Fruit fly (Drosophila melanogaster) whole organism, embryonic: ENCODE data around the gene CG3604.

Experiments
- Bteb2 ChIP-seq: fragments of 200-800 bp; sonication (Bioruptor generic); optimal IDR thresholded peaks from 2 replicates; lab custom pipeline; 2016; ENCODE audit warnings: missing biosample characterization, missing genetic modification characterization
- CG10209 ChIP-seq: fragments of 200-800 bp; sonication (Bioruptor generic); optimal IDR thresholded peaks from 3 replicates; lab custom pipeline; 2017; ENCODE audit warnings: missing biosample characterization, mild to moderate bottlenecking, missing genetic modification characterization, missing genetic modification reagents
- CG10366 ChIP-seq: fragments of 200-800 bp; sonication (Bioruptor generic); IDR thresholded peaks from 2 replicates; pipeline ENCODE4 v1.3.6; 2022; ENCODE audit warnings: missing biosample characterization, missing genetic modification characterization
- CG11696 ChIP-seq: fragments of 200-800 bp; sonication (Bioruptor generic); IDR thresholded peaks from 2 replicates; pipeline ENCODE4 v1.3.6; 2022; ENCODE audit warnings: missing biosample characterization, missing genetic modification characterization
- CG12391 ChIP-seq: fragments of 200-800 bp; sonication (Bioruptor generic); optimal IDR thresholded peaks from 3 replicates; lab custom pipeline; 2018; ENCODE audit warnings: missing biosample characterization, mild to moderate bottlenecking, missing genetic modification characterization, moderate library complexity
- CG13287 ChIP-seq: fragments of 200-800 bp; sonication (Bioruptor generic); IDR thresholded peaks from 2 replicates; pipeline ENCODE4 v1.3.6; 2022; ENCODE audit warnings: missing biosample characterization, missing genetic modification characterization; ENCODE audit not compliant: partially characterized antibody
- CG15601 ChIP-seq: fragments of 200-800 bp; sonication (Bioruptor generic); optimal IDR thresholded peaks from 3 replicates; lab custom pipeline; 2019; ENCODE audit warnings: missing biosample characterization, mild to moderate bottlenecking, missing genetic modification characterization, moderate library complexity
- CG16863 ChIP-seq: fragments of 200-800 bp; sonication (Bioruptor generic); optimal IDR thresholded peaks from 3 replicates; lab custom pipeline; 2016; ENCODE audit warnings: missing biosample characterization, missing genetic modification characterization
- CG18764 ChIP-seq: fragments of 200-800 bp; sonication (Bioruptor generic); optimal IDR thresholded peaks from 3 replicates; lab custom pipeline; 2016; ENCODE audit warnings: missing biosample characterization, missing genetic modification characterization
- CG2678 ChIP-seq: fragments of 200-800 bp; sonication (Bioruptor generic); optimal IDR thresholded peaks from 3 replicates; lab custom pipeline; 2019; ENCODE audit warnings: missing biosample characterization, mild to moderate bottlenecking, missing genetic modification characterization, moderate library complexity
- CG30403 ChIP-seq: fragments of 200-800 bp; sonication (Bioruptor generic); optimal IDR thresholded peaks from 3 replicates; lab custom pipeline; 2016; ENCODE audit warnings: missing biosample characterization, missing genetic modification characterization
- CG3163 ChIP-seq: fragments of 200-800 bp; sonication (Bioruptor generic); optimal IDR thresholded peaks from 3 replicates; lab custom pipeline; 2016; ENCODE audit warnings: missing biosample characterization, missing genetic modification characterization
- CG3847 ChIP-seq: fragments of 200-800 bp; sonication (Bioruptor generic); IDR thresholded peaks from 2 replicates; pipeline ENCODE4 v1.3.6; 2022; ENCODE audit warnings: missing biosample characterization, missing genetic modification characterization
- CG43689 ChIP-seq: fragments of 200-800 bp; sonication (Bioruptor generic); IDR thresholded peaks from 2 replicates; pipeline ENCODE4 v1.3.6; 2022; ENCODE audit warnings: missing biosample characterization, missing genetic modification characterization
- CG7928 ChIP-seq: fragments of 200-800 bp; sonication (Bioruptor generic); optimal IDR thresholded peaks from 2 replicates; lab custom pipeline; 2017; ENCODE audit warnings: missing biosample characterization, mild to moderate bottlenecking, missing genetic modification characterization
- CG7987 ChIP-seq: fragments of 200-800 bp; sonication (Bioruptor generic); optimal IDR thresholded peaks from 2 replicates; lab custom pipeline; 2018; ENCODE audit warnings: missing biosample characterization, mild to moderate bottlenecking, missing genetic modification characterization, moderate library complexity
- CG8281 ChIP-seq: fragments of 200-800 bp; sonication (Bioruptor generic); optimal IDR thresholded peaks from 2 replicates; lab custom pipeline; 2018; ENCODE audit warnings: missing biosample characterization, mild to moderate bottlenecking, missing genetic modification characterization, moderate library complexity
- CG8388 ChIP-seq: fragments of 200-800 bp; sonication (Bioruptor generic); optimal IDR thresholded peaks from 2 replicates; lab custom pipeline; 2019; ENCODE audit warnings: missing biosample characterization, mild to moderate bottlenecking, missing genetic modification characterization, moderate library complexity
- CoRest ChIP-seq: fragments of 200-800 bp; sonication (Bioruptor generic); optimal IDR thresholded peaks from 3 replicates; lab custom pipeline; 2018; ENCODE audit warnings: missing biosample characterization, mild to moderate bottlenecking, missing genetic modification characterization, moderate library complexity
- Deaf1 ChIP-seq: fragments of 200-800 bp; optimal IDR thresholded peaks from 3 replicates; lab custom pipeline; 2019; ENCODE audit warnings: missing biosample characterization, mild to moderate bottlenecking, missing genetic modification characterization, moderate library complexity
- Dfd ChIP-seq, 2 experiments: fragments of >200 bp; optimal IDR thresholded peaks; 2 replicates each; lab custom pipeline; 2017; ENCODE audit warnings: missing biosample characterization in 2 of 2, missing genetic modification characterization in 2 of 2
- Dp ChIP-seq: fragments of 200-800 bp; sonication (Bioruptor generic); optimal IDR thresholded peaks from 2 replicates; lab custom pipeline; 2018; ENCODE audit warnings: missing biosample characterization, mild to moderate bottlenecking, missing genetic modification characterization, moderate library complexity
- Hand ChIP-seq: fragments of 200-800 bp; sonication (Bioruptor generic); optimal IDR thresholded peaks from 2 replicates; lab custom pipeline; 2017; ENCODE audit warnings: mild to moderate bottlenecking, missing biosample characterization, missing genetic modification reagents, missing genetic modification characterization
- HmgZ ChIP-seq: fragments of 200-800 bp; sonication (Bioruptor generic); optimal IDR thresholded peaks from 2 replicates; lab custom pipeline; 2018; ENCODE audit warnings: missing biosample characterization, mild to moderate bottlenecking, missing genetic modification characterization
- Hmr ChIP-seq: fragments of 200-800 bp; sonication (Bioruptor generic); optimal IDR thresholded peaks from 3 replicates; lab custom pipeline; 2017; ENCODE audit warnings: mild to moderate bottlenecking, missing biosample characterization, missing genetic modification reagents, missing genetic modification characterization
- Hr78 ChIP-seq, 2 experiments: fragments of 200-800 bp in 1 of 2; fragments of >200 bp in 1 of 2; sonication (Bioruptor generic) in 1 of 2; optimal IDR thresholded peaks; 2 replicates each; lab custom pipeline; 2017 to 2019; ENCODE audit warnings: missing biosample characterization in 2 of 2, missing genetic modification characterization in 2 of 2, mild to moderate bottlenecking in 1 of 2, moderate library complexity in 1 of 2
- NC2α ChIP-seq: fragments of 200-800 bp; sonication (Bioruptor generic); optimal IDR thresholded peaks from 2 replicates; lab custom pipeline; 2016; ENCODE audit warnings: missing biosample characterization, missing genetic modification characterization
- Sox102F ChIP-seq: fragments of 200-800 bp; sonication (Bioruptor generic); optimal IDR thresholded peaks from 2 replicates; lab custom pipeline; 2018; ENCODE audit warnings: missing biosample characterization, mild to moderate bottlenecking, missing genetic modification characterization, moderate library complexity
- Vsx1 ChIP-seq: fragments of 200-800 bp; sonication (Bioruptor generic); optimal IDR thresholded peaks from 2 replicates; lab custom pipeline; 2017; ENCODE audit warnings: missing biosample characterization, mild to moderate bottlenecking, missing genetic modification characterization, missing genetic modification reagents
- ap ChIP-seq: fragments of 200-800 bp; sonication (Bioruptor generic); IDR thresholded peaks from 2 replicates; pipeline ENCODE4 v1.3.6; 2022; ENCODE audit warnings: missing biosample characterization, missing genetic modification characterization
- crol ChIP-seq: fragments of 200-800 bp; sonication (Bioruptor generic); IDR thresholded peaks from 2 replicates; pipeline ENCODE4 v1.3.6; 2022; ENCODE audit warnings: missing biosample characterization, missing genetic modification characterization
- cwo ChIP-seq: fragments of 200-800 bp; sonication (Bioruptor generic); optimal IDR thresholded peaks from 3 replicates; lab custom pipeline; 2017; ENCODE audit warnings: missing biosample characterization, missing genetic modification characterization, mild to moderate bottlenecking, moderate library complexity, missing genetic modification reagents
- dati ChIP-seq: fragments of 200-800 bp; sonication (Bioruptor generic); IDR thresholded peaks from 2 replicates; pipeline ENCODE4 v1.3.6; 2022; ENCODE audit warnings: missing biosample characterization, missing genetic modification characterization
- dmrt99B ChIP-seq: fragments of 200-800 bp; sonication (Bioruptor generic); optimal IDR thresholded peaks from 2 replicates; lab custom pipeline; 2018; ENCODE audit warnings: missing biosample characterization, mild to moderate bottlenecking, missing genetic modification characterization, moderate library complexity
- eve ChIP-seq, 2 experiments: fragments of >200 bp; optimal IDR thresholded peaks; 2 replicates each; lab custom pipeline; 2017; ENCODE audit warnings: missing biosample characterization in 2 of 2, missing genetic modification characterization in 2 of 2
- exex ChIP-seq: fragments of 200-800 bp; sonication (Bioruptor generic); optimal IDR thresholded peaks from 4 replicates; lab custom pipeline; 2018; ENCODE audit warnings: missing biosample characterization, mild to moderate bottlenecking, missing genetic modification characterization, moderate library complexity
- fd3F ChIP-seq: fragments of 200-800 bp; sonication (Bioruptor generic); optimal IDR thresholded peaks from 2 replicates; lab custom pipeline; 2018; ENCODE audit warnings: missing biosample characterization, mild to moderate bottlenecking, missing genetic modification characterization, moderate library complexity
- fd64A ChIP-seq: fragments of 200-800 bp; sonication (Bioruptor generic); optimal IDR thresholded peaks from 3 replicates; lab custom pipeline; 2018; ENCODE audit warnings: missing biosample characterization, mild to moderate bottlenecking, missing genetic modification characterization
- gcm2 ChIP-seq: fragments of 200-800 bp; sonication (Bioruptor generic); optimal IDR thresholded peaks from 2 replicates; lab custom pipeline; 2016; ENCODE audit warnings: missing biosample characterization, missing genetic modification characterization
- gem ChIP-seq: fragments of 200-800 bp; sonication (Bioruptor generic); optimal IDR thresholded peaks from 2 replicates; lab custom pipeline; 2019; ENCODE audit warnings: missing biosample characterization, mild to moderate bottlenecking, missing genetic modification characterization, moderate library complexity
- gro ChIP-seq: fragments of 200-800 bp; sonication (Bioruptor generic); optimal IDR thresholded peaks from 2 replicates; lab custom pipeline; 2016; ENCODE audit warnings: missing biosample characterization, missing genetic modification characterization
- gt ChIP-seq: fragments of 200-800 bp; sonication (Bioruptor generic); IDR thresholded peaks from 2 replicates; pipeline ENCODE4 v1.3.6; 2022; ENCODE audit warnings: missing biosample characterization, missing genetic modification characterization
- hbn ChIP-seq: fragments of 200-800 bp; sonication (Bioruptor generic); IDR thresholded peaks from 2 replicates; pipeline ENCODE4 v1.3.6; 2022; ENCODE audit warnings: missing biosample characterization, missing genetic modification characterization; ENCODE audit not compliant: partially characterized antibody
- her ChIP-seq: fragments of 200-800 bp; sonication (Bioruptor generic); optimal IDR thresholded peaks from 2 replicates; lab custom pipeline; 2016; ENCODE audit warnings: missing biosample characterization, missing genetic modification characterization
- lbe ChIP-seq: fragments of 200-800 bp; sonication (Bioruptor generic); optimal IDR thresholded peaks from 2 replicates; lab custom pipeline; 2016; ENCODE audit warnings: missing biosample characterization, mild to moderate bottlenecking, missing genetic modification characterization
- mld ChIP-seq: fragments of 200-800 bp; sonication (Bioruptor generic); IDR thresholded peaks from 3 replicates; pipeline ENCODE4 v1.3.6; 2022; ENCODE audit warnings: missing biosample characterization, missing genetic modification characterization; ENCODE audit not compliant: partially characterized antibody
- pho ChIP-seq: fragments of 200-800 bp; sonication (Bioruptor generic); optimal IDR thresholded peaks from 2 replicates; lab custom pipeline; 2016; ENCODE audit warnings: missing biosample characterization, missing genetic modification characterization
- sug ChIP-seq: fragments of 200-800 bp; optimal IDR thresholded peaks from 2 replicates; lab custom pipeline; 2019; ENCODE audit warnings: missing biosample characterization, mild to moderate bottlenecking, missing genetic modification characterization, moderate library complexity
- tin ChIP-seq: fragments of 200-800 bp; sonication (Bioruptor generic); optimal IDR thresholded peaks from 3 replicates; lab custom pipeline; 2016; ENCODE audit warnings: missing biosample characterization, missing genetic modification characterization
- tx ChIP-seq: fragments of 200-800 bp; sonication (Bioruptor generic); optimal IDR thresholded peaks from 2 replicates; lab custom pipeline; 2016; ENCODE audit warnings: missing biosample characterization, missing genetic modification characterization
- wek ChIP-seq: fragments of 200-800 bp; sonication (Bioruptor generic); optimal IDR thresholded peaks from 3 replicates; lab custom pipeline; 2018; ENCODE audit warnings: missing biosample characterization, mild to moderate bottlenecking, missing genetic modification characterization, moderate library complexity

CG3604 gene

dm6 chr2L:3737682-3738081 is 40.0 kb upstream of the CG3604 start (continued):
- TF ChIP-seq fd64A (no peak), gt (GFP tag; lab: Robert Waterston, UW) (no peak), CG15601 (no peak), pho (GFP tag; lab: Kevin White, UChicago) (no peak), CG7928 (GFP tag; lab: Kevin White, UChicago) (no peak), CG2678 (tag; lab: Kevin White, UChicago) (peak; percentile 51), crol (no peak), CG8388 (no peak), Deaf1 (no peak), exex (tag; lab: Kevin White, UChicago) (no peak), CG12391 (tag; lab: Kevin White, UChicago) (no peak), CG3163 (GFP tag; lab: Kevin White, UChicago) (no peak), sug (tag; lab: Kevin White, UChicago) (no peak), gcm2 (GFP tag; lab: Kevin White, UChicago) (no peak), Hmr (GFP tag; lab: Kevin White, UChicago) (peak; percentile 27), lbe (no peak), CG7987 (GFP tag; lab: Kevin White, UChicago) (no peak), tx (GFP tag; lab: Kevin White, UChicago) (no peak), CoRest (peak; percentile 14), dati (GFP tag; lab: Robert Waterston, UW) (no peak), Hand (peak; percentile 25), gro (GFP tag; lab: Kevin White, UChicago) (no peak), Dfd (GFP tag; optimal IDR thresholded peaks at IDR 0.05; lab: Kevin White, UChicago) (no peak), CG18764 (GFP tag; lab: Kevin White, UChicago) (no peak), wek (GFP tag; lab: Kevin White, UChicago) (no peak), CG8281 (tag; lab: Kevin White, UChicago) (no peak), CG10209 (GFP tag; lab: Kevin White, UChicago) (no peak), eve (GFP tag; optimal IDR thresholded peaks at IDR 0.05; lab: Kevin White, UChicago) (peak in 1 of 2 experiments; percentile 22), cwo (GFP tag; lab: Kevin White, UChicago) (no peak), NC2α (GFP tag; lab: Kevin White, UChicago) (no peak), HmgZ (tag; lab: Kevin White, UChicago) (no peak), Vsx1 (GFP tag; lab: Kevin White, UChicago) (no peak), CG43689 (GFP tag; lab: Robert Waterston, UW) (no peak), CG3847 (no peak), her (GFP tag; lab: Kevin White, UChicago) (no peak), Hr78 (GFP tag; optimal IDR thresholded peaks at IDR 0.05; lab: Kevin White, UChicago) (no peak), gem (peak; percentile 21), Dp (no peak), mld (no peak), CG30403 (GFP tag; lab: Kevin White, UChicago) (peak; percentile 7), Bteb2 (GFP tag; lab: Kevin White, UChicago) (no peak), ap (GFP tag; lab: Robert Waterston, UW) (no peak), tin (GFP tag; lab: Kevin White, UChicago) (no peak), CG16863 (GFP tag; lab: Kevin White, UChicago) (no peak), CG10366 (GFP tag; lab: Robert Waterston, UW) (no peak; the same call in 1 of the 2 replicates), CG11696 (GFP tag; lab: Robert Waterston, UW) (no peak), Sox102F (GFP tag; lab: Kevin White, UChicago) (peak; percentile 19), CG13287 (GFP tag; lab: Robert Waterston, UW) (no peak), fd3F (GFP tag; lab: Kevin White, UChicago) (no peak), dmrt99B (peak; percentile 30), hbn (GFP tag; lab: Robert Waterston, UW) (no peak)
